Fruit fly (Drosophila melanogaster) whole organism, pupa: ENCODE data around the gene CG6674.

Experiments
- CG10348 ChIP-seq: fragments of 200-800 bp; sonication (Bioruptor generic); IDR thresholded peaks from 2 replicates; pipeline ENCODE4 v1.3.6; 2022; ENCODE audit warnings: missing biosample characterization, missing genetic modification characterization
- CG12605 ChIP-seq: fragments of 200-800 bp; sonication (Bioruptor generic); IDR thresholded peaks from 2 replicates; pipeline ENCODE4 v1.3.6; 2022; ENCODE audit warnings: missing biosample characterization, missing genetic modification characterization
- CG13204 ChIP-seq: fragments of 200-800 bp; sonication (Bioruptor generic); optimal IDR thresholded peaks from 2 replicates; lab custom pipeline; 2018; ENCODE audit warnings: missing biosample characterization, mild to moderate bottlenecking, missing genetic modification characterization, moderate library complexity
- CG14655 ChIP-seq: fragments of 200-800 bp; sonication (Bioruptor generic); optimal IDR thresholded peaks from 3 replicates; lab custom pipeline; 2017; ENCODE audit warnings: mild to moderate bottlenecking, missing biosample characterization, missing genetic modification reagents, missing genetic modification characterization
- CG15710 ChIP-seq: fragments of 200-800 bp; sonication (Bioruptor generic); optimal IDR thresholded peaks from 2 replicates; lab custom pipeline; 2018; ENCODE audit warnings: missing biosample characterization, mild to moderate bottlenecking, missing genetic modification characterization, moderate library complexity
- CG17806 ChIP-seq: fragments of 200-800 bp; sonication (Bioruptor generic); optimal IDR thresholded peaks from 2 replicates; lab custom pipeline; 2018; ENCODE audit warnings: missing biosample characterization, mild to moderate bottlenecking, missing genetic modification characterization, moderate library complexity
- CG32121 ChIP-seq: fragments of 200-800 bp; sonication (Bioruptor generic); IDR thresholded peaks from 2 replicates; pipeline ENCODE4 v1.3.6; 2022; ENCODE audit warnings: missing biosample characterization, missing genetic modification characterization
- CG34367 ChIP-seq: fragments of 200-800 bp; sonication (Bioruptor generic); optimal IDR thresholded peaks from 2 replicates; lab custom pipeline; 2018; ENCODE audit warnings: missing biosample characterization, mild to moderate bottlenecking, missing genetic modification characterization
- CG4496 ChIP-seq: fragments of 200-800 bp; sonication (Bioruptor generic); IDR thresholded peaks from 3 replicates; pipeline ENCODE4 v1.3.6; 2022; ENCODE audit warnings: missing biosample characterization, missing genetic modification characterization
- CG8159 ChIP-seq: fragments of 200-800 bp; sonication (Bioruptor generic); optimal IDR thresholded peaks from 3 replicates; lab custom pipeline; 2018; ENCODE audit warnings: missing biosample characterization, mild to moderate bottlenecking, missing genetic modification characterization, moderate library complexity
- CG9948 ChIP-seq: fragments of 200-800 bp; sonication (Bioruptor generic); optimal IDR thresholded peaks from 2 replicates; lab custom pipeline; 2018; ENCODE audit warnings: missing biosample characterization, mild to moderate bottlenecking, missing genetic modification characterization, moderate library complexity
- D1 ChIP-seq: fragments of 200-800 bp; sonication (Bioruptor generic); optimal IDR thresholded peaks from 2 replicates; lab custom pipeline; 2018; ENCODE audit warnings: missing biosample characterization, mild to moderate bottlenecking, missing genetic modification characterization, moderate library complexity
- EcR ChIP-seq: fragments of 200-800 bp; sonication (Bioruptor generic); optimal IDR thresholded peaks from 3 replicates; lab custom pipeline; 2019; ENCODE audit warnings: missing biosample characterization, missing genetic modification characterization, mild to moderate bottlenecking, moderate library complexity, missing genetic modification reagents
- Ets98B ChIP-seq: fragments of 200-800 bp; sonication (Bioruptor generic); IDR thresholded peaks from 2 replicates; pipeline ENCODE4 v1.3.6; 2022; ENCODE audit warnings: missing biosample characterization, missing genetic modification characterization
- Pif1A ChIP-seq: fragments of 200-800 bp; sonication (Bioruptor generic); optimal IDR thresholded peaks from 3 replicates; lab custom pipeline; 2016; ENCODE audit warnings: missing biosample characterization, missing genetic modification characterization
- Pif1B ChIP-seq: fragments of 200-800 bp; sonication (Bioruptor generic); optimal IDR thresholded peaks from 3 replicates; lab custom pipeline; 2016; ENCODE audit warnings: missing biosample characterization, missing genetic modification characterization
- Snoo ChIP-seq: fragments of 200-800 bp; sonication (Bioruptor generic); optimal IDR thresholded peaks from 3 replicates; lab custom pipeline; 2017; ENCODE audit warnings: missing biosample characterization, mild to moderate bottlenecking, missing genetic modification characterization, inconsistent platforms
- fd96Ca ChIP-seq: fragments of 200-800 bp; sonication (Bioruptor generic); IDR thresholded peaks from 3 replicates; pipeline ENCODE4 v1.3.6; 2022; ENCODE audit warnings: missing biosample characterization, missing genetic modification characterization
- gl ChIP-seq: fragments of 200-800 bp; sonication (Bioruptor generic); optimal IDR thresholded peaks from 2 replicates; lab custom pipeline; 2018; ENCODE audit warnings: missing biosample characterization, mild to moderate bottlenecking, missing genetic modification characterization
- rn ChIP-seq: fragments of 200-800 bp; sonication (Bioruptor generic); IDR thresholded peaks from 2 replicates; pipeline ENCODE4 v1.3.6; 2022; ENCODE audit warnings: missing biosample characterization, missing genetic modification characterization

The CG6674 gene

dm6 chr3L:9972007-9972856 is at the start of gene CG6674, which contains the start of the genes CG42455 and vnc:
Gene CG6674 (minus strand): TSS chr3L:9972054.
Gene CG42455 (plus strand): TSS chr3L:9972312.
Gene vnc (plus strand): TSS chr3L:9972312.
- TF ChIP-seq CG32121 (GFP tag; lab: Robert Waterston, UW), result no peak
- TF ChIP-seq D1 (tag; lab: Kevin White, UChicago), result no peak
- TF ChIP-seq CG14655 (GFP tag; lab: Kevin White, UChicago), result no peak
- TF ChIP-seq Ets98B (GFP tag; lab: Robert Waterston, UW), result no peak
- no peak for TF ChIP-seq CG8159 (tag; lab: Kevin White, UChicago)
- TF ChIP-seq CG12605 (GFP tag; lab: Robert Waterston, UW), result no peak
- TF ChIP-seq rn (GFP tag; lab: Robert Waterston, UW), result no peak
- TF ChIP-seq Pif1A (GFP tag; lab: Kevin White, UChicago), result peak; percentile 41
- TF ChIP-seq CG13204 (GFP tag; lab: Kevin White, UChicago), result no peak
- TF ChIP-seq CG34367, result peak; percentile 21
- no peak for TF ChIP-seq CG10348 (GFP tag; lab: Robert Waterston, UW)
- TF ChIP-seq fd96Ca (GFP tag; lab: Robert Waterston, UW), result no peak
- no peak for TF ChIP-seq EcR (GFP tag; lab: Kevin White, UChicago)
- TF ChIP-seq Pif1B (GFP tag; lab: Kevin White, UChicago), result peak; percentile 10
- TF ChIP-seq CG17806 (tag; lab: Kevin White, UChicago), result no peak
- peak; percentile 22; the same call in 1 of the 3 replicates for TF ChIP-seq CG4496 (GFP tag; lab: Robert Waterston, UW)
- TF ChIP-seq gl (tag; lab: Kevin White, UChicago), result no peak

dm6 chr3L:9974172-9974896 is 2.5 kb upstream of the CG6674 start, which contains the start of gene dpr6:
Gene dpr6 (plus strand): TSS chr3L:9974651.
- no peak for TF ChIP-seq Pif1B (GFP tag; lab: Kevin White, UChicago)
- no peak for TF ChIP-seq CG15710 (tag; lab: Kevin White, UChicago)
- no peak for TF ChIP-seq CG13204 (GFP tag; lab: Kevin White, UChicago)
- TF ChIP-seq Pif1A (GFP tag; lab: Kevin White, UChicago), result no peak
- TF ChIP-seq CG9948, result no peak
- no peak for TF ChIP-seq D1 (tag; lab: Kevin White, UChicago)

- TF ChIP-seq EcR (GFP tag; lab: Kevin White, UChicago) (peak; percentile 91), Pif1A (GFP tag; lab: Kevin White, UChicago) (no peak)
These were observed 2.7 kb downstream of the CG6674 start for dm6 chr3L:9969158-9969557.

- TF ChIP-seq Pif1B (GFP tag; lab: Kevin White, UChicago) (no peak), CG17806 (tag; lab: Kevin White, UChicago) (no peak), Snoo (no peak), CG8159 (tag; lab: Kevin White, UChicago) (peak; percentile 36), CG4496 (GFP tag; lab: Robert Waterston, UW) (no peak), CG9948 (no peak), CG12605 (GFP tag; lab: Robert Waterston, UW) (no peak; the same call in 1 of the 2 replicates), rn (GFP tag; lab: Robert Waterston, UW) (no peak), Pif1A (GFP tag; lab: Kevin White, UChicago) (no peak), CG10348 (GFP tag; lab: Robert Waterston, UW) (no peak), EcR (GFP tag; lab: Kevin White, UChicago) (peak; percentile 57), CG32121 (GFP tag; lab: Robert Waterston, UW) (no peak), CG14655 (GFP tag; lab: Kevin White, UChicago) (no peak)
These were observed 3.6 kb downstream of the CG6674 start, which contains the start of the genes CG6685 and Dronc for dm6 chr3L:9968267-9968721. Gene CG6685 (minus strand): TSS chr3L:9968317. Gene Dronc (plus strand): TSS chr3L:9968479.

- TF ChIP-seq CG12605 (GFP tag; lab: Robert Waterston, UW) (peak; percentile 94), Ets98B (GFP tag; lab: Robert Waterston, UW) (no peak), Pif1B (GFP tag; lab: Kevin White, UChicago) (no peak), Snoo (no peak), gl (tag; lab: Kevin White, UChicago) (no peak)
These were observed 44.7 kb downstream of the CG6674 start for dm6 chr3L:9927169-9927568.
